Worm (Caenorhabditis elegans): ENCODE measurements around the gene str-246.

- TF ChIP-seq zag-1 (tag; optimal IDR thresholded peaks at IDR 0.05) (peak; percentile 61), sem-4 (tag; optimal IDR thresholded peaks at IDR 0.05) (peak; percentile 74), lin-13 (GFP tag; optimal IDR thresholded peaks at IDR 0.05) (peak; percentile 82), nhr-6 (tag; optimal IDR thresholded peaks at IDR 0.05) (no peak), nhr-11 (tag; optimal IDR thresholded peaks at IDR 0.05) (no peak), sma-9 (GFP tag; optimal IDR thresholded peaks at IDR 0.05) (peak; percentile 76), sma-9 (tag; optimal IDR thresholded peaks at IDR 0.05) (no peak), snpc-4 (tag; optimal IDR thresholded peaks at IDR 0.05) (peak; percentile 79), skn-1 (tag; optimal IDR thresholded peaks at IDR 0.05) (no peak), nhr-237 (tag; optimal IDR thresholded peaks at IDR 0.05) (no peak), blmp-1 (tag; optimal IDR thresholded peaks at IDR 0.05; ENCODE audit: insufficient read depth) (peak; percentile 11)
These were observed 10.8 kb upstream of the str-246 start for ce11 chrIII:11066691-11067090.

Data from whole organism, L2 larva.